Worm (Caenorhabditis elegans) whole organism, young adult: Measurements from ENCODE around the gene F42C5.3.

Source experiments
- B0035.1 ChIP-seq: sonication (generic microtip); optimal IDR thresholded peaks from 2 replicates; lab custom pipeline; 2016; ENCODE audit warnings: missing genetic modification characterization, mild to moderate bottlenecking, missing compliant biosample characterization, missing genotype, missing genetic modification reagents
- B0261.1 ChIP-seq: sonication (generic microtip); optimal IDR thresholded peaks from 2 replicates; lab custom pipeline; 2016; ENCODE audit warnings: mild to moderate bottlenecking, missing genetic modification characterization, moderate library complexity, missing compliant biosample characterization
- F33H1.4 ChIP-seq: fragments of 200-800 bp; sonication (Bioruptor generic); IDR thresholded peaks from 2 replicates; pipeline ENCODE4 v1.3.6; 2022; ENCODE audit warnings: missing genetic modification reagents, missing genetic modification characterization, missing compliant biosample characterization
- F37B4.10 ChIP-seq: fragments of 200-800 bp; sonication (Bioruptor generic); IDR thresholded peaks from 2 replicates; pipeline ENCODE4 v1.3.6; 2022; ENCODE audit warnings: missing genetic modification characterization, missing compliant biosample characterization
- F49E8.2 ChIP-seq: sonication (generic microtip); optimal IDR thresholded peaks from 3 replicates; lab custom pipeline; 2017; ENCODE audit warnings: missing genetic modification characterization, mild to moderate bottlenecking, missing compliant biosample characterization, antibody characterized with exemption, moderate library complexity; ENCODE audit not compliant: insufficient read depth
- F57C9.4 ChIP-seq: sonication (generic microtip); optimal IDR thresholded peaks from 2 replicates; lab custom pipeline; 2017; ENCODE audit warnings: mild to moderate bottlenecking, missing genetic modification characterization, missing compliant biosample characterization
- T07F8.4 ChIP-seq: sonication (generic microtip); optimal IDR thresholded peaks from 2 replicates; lab custom pipeline; 2016; ENCODE audit warnings: mild to moderate bottlenecking, missing genetic modification characterization, moderate library complexity, missing compliant biosample characterization
- T26A5.8 ChIP-seq: sonication (generic microtip); optimal IDR thresholded peaks from 2 replicates; lab custom pipeline; 2016; ENCODE audit warnings: missing genetic modification characterization, missing compliant biosample characterization
- Y53G8AR.9 ChIP-seq: fragments of 200-800 bp; sonication (Bioruptor generic); conservative IDR thresholded peaks from 2 replicates; pipeline ENCODE4 v1.3.6; 2022; ENCODE audit warnings: missing genetic modification reagents, missing genetic modification characterization, missing compliant biosample characterization
- Y67H2A.10 ChIP-seq: fragments of 200-800 bp; sonication (Bioruptor generic); conservative IDR thresholded peaks from 2 replicates; pipeline ENCODE4 v1.3.6; 2022; ENCODE audit warnings: missing genetic modification reagents, missing genetic modification characterization, missing compliant biosample characterization
- Y95B8A.8 ChIP-seq: fragments of 200-800 bp; sonication (Bioruptor generic); IDR thresholded peaks from 2 replicates; pipeline ENCODE4 v1.3.6; 2022; ENCODE audit warnings: missing genetic modification reagents, missing genetic modification characterization, missing compliant biosample characterization
- akir-1 ChIP-seq: fragments of 200-800 bp; sonication (Bioruptor generic); optimal IDR thresholded peaks from 2 replicates; lab custom pipeline; 2018; ENCODE audit warnings: mild to moderate bottlenecking, missing genetic modification characterization, moderate library complexity, missing compliant biosample characterization
- aptf-2 ChIP-seq: fragments of 200-800 bp; sonication (Bioruptor generic); conservative IDR thresholded peaks from 2 replicates; pipeline ENCODE4 v1.3.6; 2022; ENCODE audit warnings: missing genetic modification reagents, missing genetic modification characterization, missing compliant biosample characterization
- aptf-3 ChIP-seq: fragments of 200-800 bp; sonication (Bioruptor generic); IDR thresholded peaks from 2 replicates; pipeline ENCODE4 v1.3.6; 2022; ENCODE audit warnings: missing genetic modification characterization, missing compliant biosample characterization
- athp-1 ChIP-seq: sonication (generic microtip); optimal IDR thresholded peaks from 2 replicates; lab custom pipeline; 2017; ENCODE audit warnings: mild to moderate bottlenecking, missing genetic modification characterization, missing compliant biosample characterization
- attf-5 ChIP-seq: fragments of 200-800 bp; sonication (Bioruptor generic); optimal IDR thresholded peaks from 2 replicates; lab custom pipeline; 2018; ENCODE audit warnings: mild to moderate bottlenecking, missing genetic modification characterization, missing compliant biosample characterization
- bed-2 ChIP-seq: fragments of 200-800 bp; sonication (Bioruptor generic); IDR thresholded peaks from 2 replicates; pipeline ENCODE4 v1.3.6; 2022; ENCODE audit warnings: missing genetic modification reagents, missing genetic modification characterization, missing compliant biosample characterization
- chd-7 ChIP-seq: sonication (generic microtip); optimal IDR thresholded peaks from 2 replicates; lab custom pipeline; 2016; ENCODE audit warnings: mild to moderate bottlenecking, missing genetic modification characterization, moderate library complexity, missing compliant biosample characterization
- egl-44 ChIP-seq: fragments of 200-800 bp; sonication (Bioruptor generic); IDR thresholded peaks from 2 replicates; pipeline ENCODE4 v1.3.6; 2022; ENCODE audit warnings: missing genetic modification reagents, missing genetic modification characterization, missing compliant biosample characterization
- fkh-3 ChIP-seq: sonication (generic microtip); optimal IDR thresholded peaks from 2 replicates; lab custom pipeline; 2016; ENCODE audit warnings: mild to moderate bottlenecking, missing genetic modification characterization, missing compliant biosample characterization
- hmg-1.2 ChIP-seq: fragments of 200-800 bp; sonication (Bioruptor generic); IDR thresholded peaks from 2 replicates; pipeline ENCODE4 v1.3.6; 2022; ENCODE audit warnings: missing genetic modification reagents, missing genetic modification characterization, missing compliant biosample characterization
- let-607 ChIP-seq, 2 experiments: fragments of 200-800 bp in 1 of 2; sonication (Bioruptor generic) in 1 of 2; sonication (generic microtip) in 1 of 2; optimal IDR thresholded peaks; 2 replicates each; lab custom pipeline; 2016 to 2018; ENCODE audit warnings: mild to moderate bottlenecking in 2 of 2, missing compliant biosample characterization in 2 of 2, missing genetic modification characterization in 2 of 2, moderate library complexity in 2 of 2, missing genotype in 1 of 2
- lin-54 ChIP-seq: fragments of 200-800 bp; sonication (Bioruptor generic); optimal IDR thresholded peaks from 2 replicates; lab custom pipeline; 2018; ENCODE audit warnings: mild to moderate bottlenecking, missing genetic modification characterization, missing compliant biosample characterization
- lir-1 ChIP-seq: fragments of 200-800 bp; sonication (Bioruptor generic); conservative IDR thresholded peaks from 2 replicates; pipeline ENCODE4 v1.3.6; 2022; ENCODE audit warnings: missing genetic modification reagents, missing genetic modification characterization, missing compliant biosample characterization
- madf-6 ChIP-seq: fragments of 200-800 bp; sonication (Bioruptor generic); IDR thresholded peaks from 2 replicates; pipeline ENCODE4 v1.3.6; 2022; ENCODE audit warnings: missing genetic modification reagents, missing genetic modification characterization, missing compliant biosample characterization
- nfyb-1 ChIP-seq: fragments of 200-800 bp; sonication (Bioruptor generic); IDR thresholded peaks from 2 replicates; pipeline ENCODE4 v1.3.6; 2022; ENCODE audit warnings: missing genetic modification reagents, missing genetic modification characterization, missing compliant biosample characterization
- nhr-179 ChIP-seq: sonication (generic microtip); optimal IDR thresholded peaks from 2 replicates; lab custom pipeline; 2016; ENCODE audit warnings: mild to moderate bottlenecking, missing genetic modification characterization, missing compliant biosample characterization
- nhr-80 ChIP-seq: sonication (generic microtip); optimal IDR thresholded peaks from 2 replicates; lab custom pipeline; 2016; ENCODE audit warnings: missing genetic modification characterization, missing compliant biosample characterization
- repo-1 ChIP-seq: sonication (generic microtip); optimal IDR thresholded peaks from 2 replicates; lab custom pipeline; 2017; ENCODE audit warnings: mild to moderate bottlenecking, missing genetic modification characterization, missing compliant biosample characterization
- rpc-1 ChIP-seq, 2 experiments: fragments of 150-350 bp in 1 of 2; sonication (generic microtip) in 1 of 2; optimal IDR thresholded peaks; 2 replicates each; lab custom pipeline; 2014 to 2018; ENCODE audit warnings: missing biosample characterization in 1 of 2, missing genetic modification characterization in 1 of 2, missing genetic modification reagents in 1 of 2, missing genotype in 1 of 2
- snpc-3.4 ChIP-seq: sonication (generic microtip); optimal IDR thresholded peaks from 2 replicates; lab custom pipeline; 2017; ENCODE audit warnings: missing genetic modification characterization, mild to moderate bottlenecking, missing compliant biosample characterization, antibody characterized with exemption, moderate library complexity, missing genotype, missing genetic modification reagents
- snpc-4 ChIP-seq, 5 experiments: fragments of 150-350 bp in 1 of 5; sonication (generic microtip) in 4 of 5; optimal IDR thresholded peaks; 2 replicates each; lab custom pipeline; 2014 to 2018; ENCODE audit warnings: missing genetic modification characterization in 5 of 5, missing biosample characterization in 3 of 5, antibody characterized with exemption in 2 of 5, mild to moderate bottlenecking in 2 of 5, missing compliant biosample characterization in 2 of 5, missing genotype in 2 of 5, moderate library complexity in 2 of 5, missing genetic modification reagents in 1 of 5
- sptf-2 ChIP-seq: fragments of 200-800 bp; sonication (Bioruptor generic); optimal IDR thresholded peaks from 2 replicates; lab custom pipeline; 2018; ENCODE audit warnings: mild to moderate bottlenecking, missing genetic modification characterization, missing compliant biosample characterization
- tbp1 ChIP-seq: fragments of 200-800 bp; sonication (Bioruptor generic); optimal IDR thresholded peaks from 2 replicates; lab custom pipeline; 2018; ENCODE audit warnings: mild to moderate bottlenecking, missing genetic modification characterization, missing compliant biosample characterization
- ztf-22 ChIP-seq: fragments of 200-800 bp; sonication (Bioruptor generic); optimal IDR thresholded peaks from 2 replicates; lab custom pipeline; 2018; ENCODE audit warnings: mild to moderate bottlenecking, missing genetic modification characterization, moderate library complexity, missing compliant biosample characterization
- ztf-25 ChIP-seq: fragments of 200-800 bp; sonication (Bioruptor generic); IDR thresholded peaks from 2 replicates; pipeline ENCODE4 v1.3.6; 2022; ENCODE audit warnings: missing genetic modification reagents, missing genetic modification characterization, missing compliant biosample characterization
- ztf-26 ChIP-seq: sonication (generic microtip); optimal IDR thresholded peaks from 2 replicates; lab custom pipeline; 2017; ENCODE audit warnings: missing genetic modification characterization, missing compliant biosample characterization
- ztf-3 ChIP-seq: fragments of 200-800 bp; sonication (Bioruptor generic); optimal IDR thresholded peaks from 2 replicates; lab custom pipeline; 2018; ENCODE audit warnings: mild to moderate bottlenecking, missing genetic modification characterization, missing compliant biosample characterization
- ztf-6 ChIP-seq: fragments of 200-800 bp; sonication (Bioruptor generic); IDR thresholded peaks from 2 replicates; pipeline ENCODE4 v1.3.6; 2022; ENCODE audit warnings: missing genetic modification reagents, missing genetic modification characterization, missing compliant biosample characterization

The F42C5.3 gene

ce11 chrIV:7316613-7317153 lies 29.3 kb upstream of the F42C5.3 start, which contains the start of gene F42C5.9 (continued):
- no peak for TF ChIP-seq T26A5.8 (tag; lab: Kevin White, UChicago)
- peak; percentile 89 for TF ChIP-seq F49E8.2 (tag; lab: Kevin White, UChicago)
- TF ChIP-seq let-607 (tag; optimal IDR thresholded peaks at IDR 0.05; lab: Kevin White, UChicago) = no peak
- TF ChIP-seq B0261.1 = no peak
- TF ChIP-seq ztf-3 (GFP tag; lab: Kevin White, UChicago) = no peak
- TF ChIP-seq nhr-80 = no peak
- TF ChIP-seq chd-7 (tag; lab: Kevin White, UChicago) = no peak
- TF ChIP-seq F33H1.4 (GFP tag; lab: Robert Waterston, UW) = peak; percentile 80
- no peak for TF ChIP-seq ztf-25 (GFP tag; lab: Robert Waterston, UW)
- TF ChIP-seq F37B4.10 = no peak
- TF ChIP-seq ztf-22 (GFP tag; lab: Kevin White, UChicago) = no peak
- TF ChIP-seq attf-5 (GFP tag; lab: Kevin White, UChicago) = no peak
- no peak for TF ChIP-seq lir-1 (GFP tag; lab: Robert Waterston, UW)
- peak; percentile 56 for TF ChIP-seq lin-54 (GFP tag; lab: Kevin White, UChicago)
- TF ChIP-seq sptf-2 = no peak
- TF ChIP-seq aptf-2 (GFP tag; lab: Robert Waterston, UW) = 0 out of 2 replicates have a peak, but pooled peaks have one; percentile 36
- TF ChIP-seq snpc-3.4 (tag; lab: Kevin White, UChicago) = peak; percentile 95
- TF ChIP-seq tbp1 (GFP tag; lab: Kevin White, UChicago) = peak; percentile 78
- TF ChIP-seq athp-1 = no peak
- TF ChIP-seq ztf-26 = no peak
- no peak for TF ChIP-seq ztf-6 (GFP tag; lab: Robert Waterston, UW)
- no peak for TF ChIP-seq F57C9.4 (tag; lab: Kevin White, UChicago)
- TF ChIP-seq B0035.1 (tag; lab: Kevin White, UChicago) = no peak
- TF ChIP-seq nhr-179 (tag; lab: Kevin White, UChicago) = no peak
- peak; percentile 98 for TF ChIP-seq madf-6 (GFP tag; lab: Robert Waterston, UW)
- no peak for TF ChIP-seq bed-2 (GFP tag; lab: Robert Waterston, UW)
- TF ChIP-seq T07F8.4 (tag; lab: Kevin White, UChicago) = no peak
- no peak for TF ChIP-seq Y95B8A.8
- no peak for TF ChIP-seq akir-1 (GFP tag; lab: Kevin White, UChicago)
- no peak for TF ChIP-seq Y67H2A.10 (GFP tag; lab: Robert Waterston, UW)
- TF ChIP-seq snpc-4 (GFP tag; optimal IDR thresholded peaks at IDR 0.05; lab: Kevin White, UChicago) = peak; percentile 96
- TF ChIP-seq snpc-4 (tag; optimal IDR thresholded peaks at IDR 0.05; lab: Kevin White, UChicago) = peak; percentile 96 to 98 (median 98)
- TF ChIP-seq hmg-1.2 (GFP tag; lab: Robert Waterston, UW) = peak; percentile 93
- TF ChIP-seq nfyb-1 (GFP tag; lab: Robert Waterston, UW) = peak; percentile 66; the same call in 1 of the 2 replicates
- TF ChIP-seq Y53G8AR.9 (GFP tag; lab: Robert Waterston, UW) = no peak
- TF ChIP-seq egl-44 (GFP tag; lab: Robert Waterston, UW) = no peak
- no peak for TF ChIP-seq rpc-1 (optimal IDR thresholded peaks at IDR 0.05; lab: Kevin White, UChicago)
- peak; percentile 9 for TF ChIP-seq rpc-1 (tag; optimal IDR thresholded peaks at IDR 0.05; lab: Kevin White, UChicago)
- TF ChIP-seq aptf-3 (GFP tag; lab: Robert Waterston, UW) = no peak
- peak; percentile 8 for TF ChIP-seq repo-1 (tag; lab: Kevin White, UChicago)
- no peak for TF ChIP-seq fkh-3
- TF ChIP-seq, all 124 proteins: peak for 44
